Fruit fly (Drosophila melanogaster): Measurements from ENCODE around the gene CG13625.

DNA sequence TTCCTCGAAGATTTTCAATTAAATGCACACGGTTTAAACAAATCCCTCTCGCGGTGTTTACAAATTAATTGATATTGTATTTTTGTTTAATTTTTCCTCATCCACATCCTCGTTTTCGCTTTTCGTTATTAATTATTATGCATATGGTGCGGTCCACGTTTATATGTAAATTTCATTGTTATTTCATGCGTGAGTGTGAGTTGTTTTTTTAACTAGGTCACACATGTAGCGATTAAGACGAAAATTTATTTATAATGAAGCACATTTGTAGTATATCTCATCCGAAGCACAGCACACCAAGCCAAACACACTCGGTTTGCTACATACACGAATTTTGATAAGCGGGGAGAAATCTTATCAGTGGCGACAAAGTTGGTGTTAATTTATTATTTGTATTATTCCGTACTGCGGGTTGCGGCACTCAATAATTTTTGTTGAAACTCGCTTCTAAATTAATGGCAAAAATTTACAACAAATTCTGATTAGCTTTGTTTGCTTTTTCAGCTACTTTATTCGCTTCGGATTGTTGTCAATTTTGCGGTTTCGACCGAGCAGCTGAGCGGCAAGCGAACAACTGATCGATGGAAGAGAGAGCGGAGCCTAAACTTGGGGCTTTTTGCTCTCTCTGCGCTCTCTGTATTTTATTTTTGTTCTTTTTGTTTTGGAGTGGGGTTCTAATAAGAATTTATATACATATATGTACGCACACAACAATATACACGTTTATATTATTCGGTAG, 13.4 kb downstream of the CG13625 start:
- no peak for TF ChIP-seq Hr78 (GFP tag; optimal IDR thresholded peaks at IDR 0.05)
- TF ChIP-seq Myc (optimal IDR thresholded peaks at IDR 0.05): no peak
- peak; percentile 48 for TF ChIP-seq h (GFP tag; optimal IDR thresholded peaks at IDR 0.05)
- no peak for TF ChIP-seq Abd-B (GFP tag; optimal IDR thresholded peaks at IDR 0.05)
- peak; percentile 18 for TF ChIP-seq Hnf4 (GFP tag; optimal IDR thresholded peaks at IDR 0.05)
- TF ChIP-seq fru (GFP tag; optimal IDR thresholded peaks at IDR 0.05): peak; percentile 1
